Fruit fly (Drosophila melanogaster) whole organism, embryonic: ENCODE results near the gene CG11791.
A peak's percentile ranks its signal among the peaks of the same experiment; 100 is the strongest.

Source experiments
- Ada2b ChIP-seq: fragments of 200-800 bp; sonication (Bioruptor generic); IDR thresholded peaks from 2 replicates; pipeline ENCODE4 v1.3.6; 2022; ENCODE audit warnings: missing biosample characterization, missing genetic modification characterization
- CG10321 ChIP-seq: fragments of 200-800 bp; sonication (Bioruptor generic); IDR thresholded peaks from 2 replicates; pipeline ENCODE4 v1.3.6; 2022; ENCODE audit warnings: missing biosample characterization, missing genetic modification characterization
- CG11093 ChIP-seq: fragments of 200-800 bp; sonication (Bioruptor generic); IDR thresholded peaks from 3 replicates; pipeline ENCODE4 v1.3.6; 2022; ENCODE audit warnings: missing biosample characterization, missing genetic modification characterization
- CG11456 ChIP-seq: fragments of 200-800 bp; sonication (Bioruptor generic); IDR thresholded peaks from 3 replicates; pipeline ENCODE4 v1.3.6; 2022; ENCODE audit warnings: missing biosample characterization, missing genetic modification characterization
- CG12659 ChIP-seq: fragments of 200-800 bp; sonication (Bioruptor generic); optimal IDR thresholded peaks from 3 replicates; lab custom pipeline; 2017; ENCODE audit warnings: mild to moderate bottlenecking, missing biosample characterization, missing genetic modification reagents, missing genetic modification characterization
- CG14860 ChIP-seq: fragments of 200-800 bp; sonication (Bioruptor generic); IDR thresholded peaks from 3 replicates; pipeline ENCODE4 v1.3.6; 2022; ENCODE audit warnings: missing biosample characterization, missing genetic modification characterization; ENCODE audit not compliant: partially characterized antibody
- CG1529 ChIP-seq: fragments of 200-800 bp; sonication (Bioruptor generic); optimal IDR thresholded peaks from 3 replicates; lab custom pipeline; 2018; ENCODE audit warnings: missing biosample characterization, missing genetic modification characterization
- CG1603 ChIP-seq: fragments of 200-800 bp; sonication (Bioruptor generic); optimal IDR thresholded peaks from 2 replicates; lab custom pipeline; 2019; ENCODE audit warnings: missing biosample characterization, mild to moderate bottlenecking, missing genetic modification characterization, moderate library complexity
- CG16779 ChIP-seq: fragments of 200-800 bp; sonication (Bioruptor generic); IDR thresholded peaks from 2 replicates; pipeline ENCODE4 v1.3.6; 2022; ENCODE audit warnings: missing biosample characterization, missing genetic modification characterization
- CG17385 ChIP-seq: fragments of 200-800 bp; sonication (Bioruptor generic); optimal IDR thresholded peaks from 3 replicates; lab custom pipeline; 2018; ENCODE audit warnings: missing biosample characterization, mild to moderate bottlenecking, missing genetic modification characterization
- CG17612 ChIP-seq: fragments of 200-800 bp; sonication (Bioruptor generic); IDR thresholded peaks from 2 replicates; pipeline ENCODE4 v1.3.6; 2022; ENCODE audit warnings: missing biosample characterization, missing genetic modification characterization
- CG1832 ChIP-seq: fragments of 200-800 bp; sonication (Bioruptor generic); optimal IDR thresholded peaks from 2 replicates; lab custom pipeline; 2017; ENCODE audit warnings: missing biosample characterization, mild to moderate bottlenecking, missing genetic modification characterization, inconsistent platforms
- CG2116 ChIP-seq: fragments of 200-800 bp; sonication (Bioruptor generic); optimal IDR thresholded peaks from 3 replicates; lab custom pipeline; 2018; ENCODE audit warnings: missing biosample characterization, mild to moderate bottlenecking, missing genetic modification characterization
- CG30020 ChIP-seq: fragments of 200-800 bp; optimal IDR thresholded peaks from 2 replicates; lab custom pipeline; 2019; ENCODE audit warnings: missing biosample characterization, mild to moderate bottlenecking, missing genetic modification characterization, moderate library complexity
- CG3163 ChIP-seq: fragments of 200-800 bp; sonication (Bioruptor generic); optimal IDR thresholded peaks from 3 replicates; lab custom pipeline; 2016; ENCODE audit warnings: missing biosample characterization, missing genetic modification characterization
- CG3281 ChIP-seq: fragments of 200-800 bp; sonication (Bioruptor generic); optimal IDR thresholded peaks from 3 replicates; lab custom pipeline; 2017; ENCODE audit warnings: missing biosample characterization, mild to moderate bottlenecking, missing genetic modification characterization
- CG34422 ChIP-seq: fragments of 200-800 bp; sonication (Bioruptor generic); IDR thresholded peaks from 3 replicates; pipeline ENCODE4 v1.3.6; 2022; ENCODE audit warnings: missing biosample characterization, missing genetic modification characterization
- CG8359 ChIP-seq: fragments of 200-800 bp; sonication (Bioruptor generic); optimal IDR thresholded peaks from 2 replicates; lab custom pipeline; 2017; ENCODE audit warnings: missing biosample characterization, mild to moderate bottlenecking, missing genetic modification characterization, borderline replicate concordance
- CoRest ChIP-seq: fragments of 200-800 bp; sonication (Bioruptor generic); optimal IDR thresholded peaks from 3 replicates; lab custom pipeline; 2018; ENCODE audit warnings: missing biosample characterization, mild to moderate bottlenecking, missing genetic modification characterization, moderate library complexity
- Dad ChIP-seq: fragments of 200-800 bp; sonication (Bioruptor generic); optimal IDR thresholded peaks from 3 replicates; lab custom pipeline; 2016; ENCODE audit warnings: missing biosample characterization, missing genetic modification characterization
- Doc3 ChIP-seq: fragments of 200-800 bp; sonication (Bioruptor generic); IDR thresholded peaks from 3 replicates; pipeline ENCODE4 v1.3.6; 2022; ENCODE audit warnings: missing biosample characterization, missing genetic modification characterization; ENCODE audit not compliant: partially characterized antibody
- Elba2 ChIP-seq: fragments of 200-800 bp; sonication (Bioruptor generic); optimal IDR thresholded peaks from 3 replicates; lab custom pipeline; 2016; ENCODE audit warnings: missing biosample characterization, missing genetic modification characterization
- Fer1 ChIP-seq: fragments of 200-800 bp; sonication (Bioruptor generic); optimal IDR thresholded peaks from 2 replicates; lab custom pipeline; 2017; ENCODE audit warnings: missing biosample characterization, mild to moderate bottlenecking, missing genetic modification characterization
- Fer3 ChIP-seq: fragments of 200-800 bp; sonication (Bioruptor generic); optimal IDR thresholded peaks from 2 replicates; lab custom pipeline; 2018; ENCODE audit warnings: missing biosample characterization, mild to moderate bottlenecking, missing genetic modification characterization, moderate library complexity
- Hmr ChIP-seq: fragments of 200-800 bp; sonication (Bioruptor generic); optimal IDR thresholded peaks from 3 replicates; lab custom pipeline; 2017; ENCODE audit warnings: mild to moderate bottlenecking, missing biosample characterization, missing genetic modification reagents, missing genetic modification characterization
- Kr ChIP-seq: fragments of 200-800 bp; sonication (Bioruptor generic); optimal IDR thresholded peaks from 2 replicates; lab custom pipeline; 2017; ENCODE audit warnings: missing biosample characterization, mild to moderate bottlenecking, missing genetic modification characterization
- NC2β ChIP-seq: fragments of 200-800 bp; sonication (Bioruptor generic); optimal IDR thresholded peaks from 2 replicates; lab custom pipeline; 2016; ENCODE audit warnings: missing biosample characterization, missing genetic modification characterization
- Scr ChIP-seq: fragments of 200-800 bp; sonication (Bioruptor generic); IDR thresholded peaks from 2 replicates; pipeline ENCODE4 v1.3.6; 2022; ENCODE audit warnings: missing biosample characterization, missing genetic modification characterization; ENCODE audit not compliant: partially characterized antibody
- Stat92E ChIP-seq, 3 experiments: fragments of >200 bp in 2 of 3; fragments of 200-800 bp in 1 of 3; sonication (Bioruptor generic) in 1 of 3; optimal IDR thresholded peaks; 2 replicates each; lab custom pipeline; 2017 to 2019; ENCODE audit warnings: missing biosample characterization in 3 of 3, missing genetic modification characterization in 3 of 3, mild to moderate bottlenecking in 1 of 3, moderate library complexity in 1 of 3
- ab ChIP-seq: fragments of 200-800 bp; sonication (Bioruptor generic); optimal IDR thresholded peaks from 2 replicates; lab custom pipeline; 2016; ENCODE audit warnings: missing biosample characterization, missing genetic modification characterization
- bbx ChIP-seq: fragments of 200-800 bp; sonication (Bioruptor generic); IDR thresholded peaks from 2 replicates; pipeline ENCODE4 v1.3.6; 2022; ENCODE audit warnings: missing biosample characterization, missing genetic modification characterization; ENCODE audit not compliant: partially characterized antibody
- chif ChIP-seq, 2 experiments: fragments of 200-800 bp; sonication (Bioruptor generic); optimal IDR thresholded peaks; 3 replicates each; lab custom pipeline; 2016; ENCODE audit warnings: missing biosample characterization in 2 of 2, missing genetic modification characterization in 2 of 2
- chinmo ChIP-seq: fragments of 200-800 bp; sonication (Bioruptor generic); IDR thresholded peaks from 4 replicates; pipeline ENCODE4 v1.3.6; 2022; ENCODE audit warnings: missing biosample characterization, missing genetic modification characterization; ENCODE audit not compliant: partially characterized antibody
- eyg ChIP-seq: fragments of 200-800 bp; sonication (Bioruptor generic); optimal IDR thresholded peaks from 3 replicates; lab custom pipeline; 2016; ENCODE audit warnings: missing biosample characterization, missing genetic modification characterization
- grau ChIP-seq: fragments of 200-800 bp; optimal IDR thresholded peaks from 3 replicates; lab custom pipeline; 2019; ENCODE audit warnings: missing biosample characterization, mild to moderate bottlenecking, missing genetic modification characterization, moderate library complexity
- kah ChIP-seq: fragments of 200-800 bp; sonication (Bioruptor generic); optimal IDR thresholded peaks from 2 replicates; lab custom pipeline; 2018; ENCODE audit warnings: missing biosample characterization, mild to moderate bottlenecking, missing genetic modification characterization
- nom ChIP-seq: fragments of 200-800 bp; sonication (Bioruptor generic); optimal IDR thresholded peaks from 2 replicates; lab custom pipeline; 2017; ENCODE audit warnings: missing biosample characterization, missing genetic modification characterization, mild to moderate bottlenecking, moderate library complexity, missing genetic modification reagents
- p53 ChIP-seq: fragments of 200-800 bp; sonication (Bioruptor generic); optimal IDR thresholded peaks from 2 replicates; lab custom pipeline; 2016; ENCODE audit warnings: missing biosample characterization, missing genetic modification characterization
- prd ChIP-seq, 3 experiments: fragments of >200 bp in 2 of 3; fragments of 200-800 bp in 1 of 3; sonication (Bioruptor generic) in 1 of 3; optimal IDR thresholded peaks in 2 of 3; IDR thresholded peaks in 1 of 3; 2 replicates in 2 of 3; 3 replicates in 1 of 3; pipeline versions ENCODE4 v1.3.6 to Lab custom; 2017 to 2022; ENCODE audit warnings: missing biosample characterization in 1 of 3, missing genetic modification characterization in 1 of 3
- pum ChIP-seq: fragments of 200-800 bp; sonication (Bioruptor generic); optimal IDR thresholded peaks from 2 replicates; lab custom pipeline; 2016; ENCODE audit warnings: missing biosample characterization, missing genetic modification characterization
- tap ChIP-seq: fragments of 200-800 bp; optimal IDR thresholded peaks from 3 replicates; lab custom pipeline; 2019; ENCODE audit warnings: missing biosample characterization, mild to moderate bottlenecking, missing genetic modification characterization, moderate library complexity
- tin ChIP-seq: fragments of 200-800 bp; sonication (Bioruptor generic); optimal IDR thresholded peaks from 3 replicates; lab custom pipeline; 2016; ENCODE audit warnings: missing biosample characterization, missing genetic modification characterization
- vnd ChIP-seq: fragments of 200-800 bp; sonication (Bioruptor generic); IDR thresholded peaks from 3 replicates; pipeline ENCODE4 v1.3.6; 2022; ENCODE audit warnings: missing biosample characterization, missing genetic modification characterization; ENCODE audit not compliant: partially characterized antibody
- vvl ChIP-seq: fragments of 200-800 bp; sonication (Bioruptor generic); IDR thresholded peaks from 2 replicates; pipeline ENCODE4 v1.3.6; 2022; ENCODE audit warnings: missing biosample characterization, missing genetic modification characterization
- z ChIP-seq: fragments of 200-800 bp; sonication (Bioruptor generic); IDR thresholded peaks from 3 replicates; pipeline ENCODE4 v1.3.6; 2022; ENCODE audit warnings: missing biosample characterization, missing genetic modification characterization

Gene CG11791

DNA sequence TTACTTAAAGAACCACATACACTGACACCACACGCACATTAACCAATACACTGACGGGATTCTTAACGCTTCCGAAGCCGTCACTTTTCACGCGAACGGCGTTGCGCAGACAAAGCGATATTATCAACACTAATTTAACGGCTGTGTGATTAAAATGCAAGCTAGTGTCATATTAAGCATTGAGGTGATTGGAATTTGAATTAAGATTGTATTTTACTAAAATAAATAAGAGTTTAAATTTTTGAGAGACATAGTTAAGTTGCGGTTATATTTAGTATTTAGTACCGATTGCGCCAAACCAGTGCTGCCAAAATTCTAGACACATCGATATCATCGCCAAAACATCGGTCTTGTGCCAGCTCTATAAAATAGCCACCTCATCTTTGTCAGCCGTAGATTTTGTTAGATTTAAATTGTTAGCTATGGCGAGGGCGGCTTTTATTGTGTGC is 10.4 kb upstream of the CG11791 start, which contains the start of the genes Ythdf and bai (continued):
- TF ChIP-seq vnd (GFP tag; lab: Robert Waterston, UW) (peak; percentile 83), NC2β (GFP tag; lab: Kevin White, UChicago) (peak; percentile 44), CG2116 (GFP tag; lab: Kevin White, UChicago) (peak; percentile 85), nom (GFP tag; lab: Kevin White, UChicago) (no peak)

dm6 chr3R:25044816-25045551 is 4.4 kb upstream of the CG11791 start, which contains the start of gene 5PtaseI:
Gene 5PtaseI (minus strand): TSS chr3R:25045151.
- TF ChIP-seq ab (GFP tag; lab: Kevin White, UChicago): no peak
- no peak for TF ChIP-seq Doc3 (GFP tag; lab: Robert Waterston, UW)
- TF ChIP-seq pum (GFP tag; lab: Kevin White, UChicago): no peak
- peak; percentile 28; the same call in 1 of the 2 replicates for TF ChIP-seq Scr (GFP tag; lab: Robert Waterston, UW)
- peak; percentile 8 for TF ChIP-seq CG3281 (GFP tag; lab: Kevin White, UChicago)
- no peak for TF ChIP-seq CG1832 (GFP tag; lab: Kevin White, UChicago)
- TF ChIP-seq CG3163 (GFP tag; lab: Kevin White, UChicago): no peak
- TF ChIP-seq z (GFP tag; lab: Robert Waterston, UW): no peak
- TF ChIP-seq CG1603 (tag; lab: Kevin White, UChicago): peak; percentile 33
- TF ChIP-seq CG11456 (GFP tag; lab: Robert Waterston, UW): no peak
- peak; percentile 40 for TF ChIP-seq CoRest (tag; lab: Kevin White, UChicago)
- TF ChIP-seq chinmo: 0 out of 4 replicates have a peak, but pooled peaks have one; percentile 66
- TF ChIP-seq tap (tag; lab: Kevin White, UChicago): no peak
- no peak for TF ChIP-seq Ada2b
- peak; percentile 8 for TF ChIP-seq grau (tag; lab: Kevin White, UChicago)
- no peak for TF ChIP-seq p53
- TF ChIP-seq Fer1 (GFP tag; lab: Kevin White, UChicago): peak; percentile 1
- TF ChIP-seq nom (GFP tag; lab: Kevin White, UChicago): peak; percentile 17
- peak; percentile 23 for TF ChIP-seq CG30020 (tag; lab: Kevin White, UChicago)
- TF ChIP-seq CG17612 (GFP tag; lab: Robert Waterston, UW): no peak
- peak; percentile 4 for TF ChIP-seq Elba2 (GFP tag; lab: Kevin White, UChicago)
- TF ChIP-seq Fer3 (tag; lab: Kevin White, UChicago): no peak
- no peak for TF ChIP-seq eyg (GFP tag; lab: Kevin White, UChicago)
- TF ChIP-seq CG16779 (GFP tag; lab: Robert Waterston, UW): no peak
- no peak for TF ChIP-seq CG1529 (GFP tag; lab: Kevin White, UChicago)
- TF ChIP-seq CG10321 (GFP tag; lab: Robert Waterston, UW): no peak
- TF ChIP-seq CG12659 (GFP tag; lab: Kevin White, UChicago): peak; percentile 29
- no peak for TF ChIP-seq CG14860 (GFP tag; lab: Robert Waterston, UW)
- 0 out of 3 replicates have a peak, but pooled peaks have one; percentile 39 for TF ChIP-seq CG34422
- peak; percentile 38 for TF ChIP-seq vvl (GFP tag; lab: Robert Waterston, UW)
- TF ChIP-seq tin: no peak
- no peak for TF ChIP-seq CG11093
- TF ChIP-seq prd (optimal IDR thresholded peaks at IDR 0.05; lab: Kevin White, UChicago): no peak
- no peak for TF ChIP-seq prd (GFP tag; IDR thresholded peaks at IDR 0.05; lab: Robert Waterston, UW)
- TF ChIP-seq CG17385 (GFP tag; lab: Kevin White, UChicago): no peak
- TF ChIP-seq bbx (GFP tag; lab: Robert Waterston, UW): 0 out of 2 replicates have a peak, but pooled peaks have one; percentile 8
- TF ChIP-seq Kr (GFP tag; lab: Kevin White, UChicago): no peak
- TF ChIP-seq Stat92E (GFP tag; optimal IDR thresholded peaks at IDR 0.05; lab: Kevin White, UChicago): no peak
- TF ChIP-seq Dad (GFP tag; lab: Kevin White, UChicago): no peak
- TF ChIP-seq chif (GFP tag; optimal IDR thresholded peaks at IDR 0.05; lab: Kevin White, UChicago): no peak
- TF ChIP-seq Hmr (GFP tag; lab: Kevin White, UChicago): no peak
- TF ChIP-seq kah (GFP tag; lab: Kevin White, UChicago): no peak
- TF ChIP-seq CG8359 (GFP tag; lab: Kevin White, UChicago): no peak
